Worm (Caenorhabditis elegans) whole organism, L2 larva: ENCODE data around the gene F55A4.3.
A peak's percentile ranks its signal among the peaks of the same experiment; 100 is the strongest.

Experiments
- C34F6.9 ChIP-seq: fragments of 150-350 bp; optimal IDR thresholded peaks from 2 replicates; lab custom pipeline; 2014; ENCODE audit warnings: missing biosample characterization, missing genetic modification characterization
- F13H6.1 ChIP-seq: sonication (generic microtip); optimal IDR thresholded peaks from 2 replicates; lab custom pipeline; 2016; ENCODE audit warnings: missing genetic modification characterization, missing compliant biosample characterization
- R02D3.7 ChIP-seq: fragments of 150-350 bp; optimal IDR thresholded peaks from 2 replicates; lab custom pipeline; 2014; ENCODE audit warnings: missing biosample characterization, missing genetic modification characterization
- ZK546.5 ChIP-seq: sonication (generic microtip); optimal IDR thresholded peaks from 2 replicates; lab custom pipeline; 2017; ENCODE audit warnings: missing biosample characterization, missing genetic modification characterization
- alr-1 ChIP-seq: fragments of 150-350 bp; optimal IDR thresholded peaks from 2 replicates; lab custom pipeline; 2014; ENCODE audit warnings: missing biosample characterization, missing genetic modification characterization
- aly-2 ChIP-seq: fragments of 150-350 bp; optimal IDR thresholded peaks from 2 replicates; lab custom pipeline; 2014; ENCODE audit warnings: missing biosample characterization, missing genetic modification characterization
- ama-1 ChIP-seq: fragments of 150-350 bp; optimal IDR thresholded peaks from 2 replicates; lab custom pipeline; 2018; ENCODE audit warnings: inconsistent platforms
- blmp-1 ChIP-seq: sonication (generic microtip); optimal IDR thresholded peaks from 2 replicates; lab custom pipeline; 2017; ENCODE audit warnings: missing genetic modification characterization, mild to moderate bottlenecking, missing compliant biosample characterization, antibody characterized with exemption, moderate library complexity; ENCODE audit not compliant: insufficient read depth
- ceh-16 ChIP-seq: fragments of 150-350 bp; optimal IDR thresholded peaks from 2 replicates; lab custom pipeline; 2014; ENCODE audit warnings: missing biosample characterization, missing genetic modification characterization
- crh-2 ChIP-seq: sonication (generic microtip); optimal IDR thresholded peaks from 2 replicates; lab custom pipeline; 2017; ENCODE audit warnings: missing biosample characterization, missing genetic modification characterization
- egl-27 ChIP-seq: sonication (generic microtip); optimal IDR thresholded peaks from 3 replicates; lab custom pipeline; 2017; ENCODE audit warnings: missing biosample characterization, missing genetic modification reagents, missing genetic modification characterization
- fos-1 ChIP-seq: fragments of 150-350 bp; optimal IDR thresholded peaks from 2 replicates; lab custom pipeline; 2014; ENCODE audit warnings: missing biosample characterization, missing genetic modification characterization
- gmeb-1 ChIP-seq: fragments of 150-350 bp; optimal IDR thresholded peaks from 2 replicates; lab custom pipeline; 2014; ENCODE audit warnings: missing biosample characterization, missing genetic modification characterization
- lin-11 ChIP-seq: fragments of 150-350 bp; sonication (generic microtip); optimal IDR thresholded peaks from 2 replicates; lab custom pipeline; 2014; ENCODE audit warnings: missing biosample characterization, missing genetic modification characterization, inconsistent platforms, mixed read lengths
- lin-13 ChIP-seq: fragments of 150-350 bp; optimal IDR thresholded peaks from 2 replicates; lab custom pipeline; 2014; ENCODE audit warnings: missing biosample characterization, missing genetic modification reagents, missing genetic modification characterization
- lin-39 ChIP-seq: fragments of 150-350 bp; optimal IDR thresholded peaks from 2 replicates; lab custom pipeline; 2014; ENCODE audit warnings: missing biosample characterization, missing genetic modification reagents, missing genetic modification characterization
- lsy-2 ChIP-seq, 2 experiments: fragments of 150-350 bp in 1 of 2; sonication (generic microtip) in 1 of 2; optimal IDR thresholded peaks; 2 replicates each; lab custom pipeline; 2014 to 2017; ENCODE audit warnings: missing biosample characterization in 2 of 2, missing genetic modification characterization in 2 of 2
- mab-5 ChIP-seq: fragments of 150-350 bp; optimal IDR thresholded peaks from 2 replicates; lab custom pipeline; 2014; ENCODE audit warnings: missing biosample characterization, missing genetic modification characterization
- mbf-1 ChIP-seq: sonication (generic microtip); optimal IDR thresholded peaks from 2 replicates; lab custom pipeline; 2017; ENCODE audit warnings: missing biosample characterization, missing genetic modification characterization
- mdl-1 ChIP-seq, 2 experiments: fragments of 150-350 bp in 1 of 2; sonication (generic microtip) in 1 of 2; optimal IDR thresholded peaks; 2 replicates each; lab custom pipeline; 2017; ENCODE audit warnings: missing biosample characterization in 2 of 2, missing genetic modification characterization in 2 of 2
- nhr-10 ChIP-seq: sonication (generic microtip); optimal IDR thresholded peaks from 2 replicates; lab custom pipeline; 2017; ENCODE audit warnings: missing biosample characterization, missing genetic modification characterization
- nhr-11 ChIP-seq: fragments of 150-350 bp; optimal IDR thresholded peaks from 2 replicates; lab custom pipeline; 2014; ENCODE audit warnings: missing biosample characterization, missing genetic modification characterization
- nhr-12 ChIP-seq: fragments of 150-350 bp; optimal IDR thresholded peaks from 2 replicates; lab custom pipeline; 2014; ENCODE audit warnings: missing biosample characterization, missing genetic modification characterization
- nhr-129 ChIP-seq: fragments of 150-350 bp; optimal IDR thresholded peaks from 2 replicates; lab custom pipeline; 2014; ENCODE audit warnings: missing biosample characterization, missing genetic modification characterization
- nhr-23 ChIP-seq: fragments of 150-350 bp; optimal IDR thresholded peaks from 2 replicates; lab custom pipeline; 2014; ENCODE audit warnings: missing biosample characterization, missing genetic modification reagents, missing genetic modification characterization
- nhr-237 ChIP-seq: fragments of 150-350 bp; optimal IDR thresholded peaks from 2 replicates; lab custom pipeline; 2014; ENCODE audit warnings: missing biosample characterization, missing genetic modification characterization
- nhr-25 ChIP-seq: fragments of 150-350 bp; sonication (generic microtip); optimal IDR thresholded peaks from 3 replicates; lab custom pipeline; 2014; ENCODE audit warnings: missing biosample characterization, missing genetic modification characterization
- nhr-77 ChIP-seq: fragments of 150-350 bp; optimal IDR thresholded peaks from 2 replicates; lab custom pipeline; 2014; ENCODE audit warnings: missing biosample characterization, missing genetic modification characterization
- sem-4 ChIP-seq: fragments of 150-350 bp; optimal IDR thresholded peaks from 2 replicates; lab custom pipeline; 2014; ENCODE audit warnings: missing biosample characterization, missing genetic modification reagents, missing genetic modification characterization
- sma-3 ChIP-seq: sonication (generic microtip); optimal IDR thresholded peaks from 2 replicates; lab custom pipeline; 2016; ENCODE audit warnings: missing genetic modification reagents, missing genetic modification characterization, missing compliant biosample characterization
- snpc-4 ChIP-seq: fragments of 150-350 bp; optimal IDR thresholded peaks from 2 replicates; lab custom pipeline; 2014; ENCODE audit warnings: missing biosample characterization, missing genetic modification characterization
- unc-39 ChIP-seq: fragments of 150-350 bp; optimal IDR thresholded peaks from 2 replicates; lab custom pipeline; 2014; ENCODE audit warnings: missing biosample characterization, missing genetic modification characterization
- unc-55 ChIP-seq: fragments of 150-350 bp; sonication (generic microtip); optimal IDR thresholded peaks from 3 replicates; lab custom pipeline; 2014; ENCODE audit warnings: missing biosample characterization, missing genetic modification reagents, missing genetic modification characterization
- unc-62 ChIP-seq: fragments of 150-350 bp; optimal IDR thresholded peaks from 2 replicates; lab custom pipeline; 2014; ENCODE audit warnings: missing biosample characterization, missing genetic modification reagents, missing genetic modification characterization
- ztf-1 ChIP-seq: fragments of 200-800 bp; sonication (Bioruptor generic); conservative IDR thresholded peaks from 2 replicates; pipeline ENCODE4 v1.3.6; 2022; ENCODE audit warnings: missing genetic modification characterization, missing compliant biosample characterization
- ztf-11 ChIP-seq: sonication (generic microtip); optimal IDR thresholded peaks from 2 replicates; lab custom pipeline; 2017; ENCODE audit warnings: missing biosample characterization, missing genetic modification characterization

The F55A4.3 gene

DNA sequence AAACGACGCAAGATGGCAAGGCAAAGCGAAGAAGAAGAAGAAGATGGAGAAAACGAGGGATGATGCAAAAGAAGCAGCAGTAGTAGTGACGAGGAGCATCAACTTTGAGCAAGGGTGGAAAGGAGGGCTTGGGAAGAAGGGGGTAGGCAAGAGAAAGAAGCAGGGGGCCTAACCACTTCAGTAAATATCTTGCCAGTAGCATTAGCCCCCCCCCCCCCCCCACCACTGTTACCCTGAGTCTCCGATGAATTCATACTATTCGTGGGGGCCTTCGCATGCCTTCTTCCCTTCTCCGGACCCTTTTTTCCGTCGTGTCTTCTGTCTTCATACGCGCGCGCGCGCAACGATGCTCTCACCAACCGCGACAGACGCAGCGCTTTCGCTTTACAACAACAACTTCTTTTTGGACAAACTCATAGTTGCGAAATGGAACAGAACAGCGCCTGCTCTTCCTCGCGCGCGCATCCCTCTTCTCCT lies 3.0 kb downstream of the F55A4.3 start:
- TF ChIP-seq C34F6.9 (tag; lab: Kevin White, UChicago) (no peak), ztf-1 (no peak), lsy-2 (tag; optimal IDR thresholded peaks at IDR 0.05; lab: Kevin White, UChicago) (peak in 1 of 2 experiments; percentile 9), R02D3.7 (tag; lab: Kevin White, UChicago) (no peak), ZK546.5 (tag; lab: Kevin White, UChicago) (no peak), lin-39 (tag; lab: Kevin White, UChicago) (no peak), nhr-25 (tag; lab: Kevin White, UChicago) (no peak), nhr-237 (tag; lab: Kevin White, UChicago) (no peak), sem-4 (tag; lab: Kevin White, UChicago) (no peak), nhr-129 (tag; lab: Kevin White, UChicago) (peak; percentile 68), nhr-11 (tag; lab: Kevin White, UChicago) (no peak), ama-1 (lab: Kevin White, UChicago) (no peak), gmeb-1 (tag; lab: Kevin White, UChicago) (no peak), unc-62 (no peak), mbf-1 (tag; lab: Kevin White, UChicago) (no peak), mab-5 (tag; lab: Kevin White, UChicago) (peak; percentile 2), unc-55 (GFP tag; lab: Kevin White, UChicago) (peak; percentile 74), mdl-1 (tag; optimal IDR thresholded peaks at IDR 0.05; lab: Kevin White, UChicago) (no peak)

ce11 chrX:1018586-1018985 lies 6.3 kb downstream of the F55A4.3 start:
- TF ChIP-seq alr-1 (tag; lab: Kevin White, UChicago): no peak
- peak; percentile 25 for TF ChIP-seq C34F6.9 (tag; lab: Kevin White, UChicago)
- TF ChIP-seq F13H6.1 (tag; lab: Kevin White, UChicago): no peak
- TF ChIP-seq lsy-2 (tag; optimal IDR thresholded peaks at IDR 0.05; lab: Kevin White, UChicago): peak; percentile 1 to 53
- TF ChIP-seq nhr-10: no peak
- peak; percentile 19 for TF ChIP-seq nhr-129 (tag; lab: Kevin White, UChicago)
- TF ChIP-seq mab-5 (tag; lab: Kevin White, UChicago): peak; percentile 26
- TF ChIP-seq nhr-25 (tag; lab: Kevin White, UChicago): no peak
- TF ChIP-seq mbf-1 (tag; lab: Kevin White, UChicago): no peak
- no peak for TF ChIP-seq lin-13 (GFP tag; lab: Kevin White, UChicago)
- no peak for TF ChIP-seq nhr-23
- no peak for TF ChIP-seq ceh-16
- TF ChIP-seq crh-2: peak; percentile 16

DNA sequence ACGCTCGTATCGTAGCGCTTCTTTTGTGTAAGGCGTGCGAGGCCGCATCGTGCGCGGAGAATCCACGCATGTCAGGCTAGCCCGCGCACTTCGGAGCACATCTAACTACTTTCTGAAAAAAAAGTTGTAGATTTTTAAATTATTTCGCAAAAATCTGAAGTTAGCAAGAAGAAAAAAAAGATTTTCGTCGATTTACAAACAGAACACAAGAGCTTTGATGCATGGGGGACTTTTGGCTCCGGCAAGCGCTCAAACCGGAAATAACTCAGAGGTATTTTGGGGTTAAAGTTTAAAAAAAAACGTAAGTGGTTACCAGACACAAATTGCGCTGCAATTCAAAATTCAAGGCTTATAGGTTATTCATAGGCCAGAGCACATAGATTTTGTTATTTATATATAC lies 7.5 kb downstream of the F55A4.3 start, which contains the start of the genes F55A4.13 and nlf-1:
Gene F55A4.13 (minus strand): TSS at position 101 of the 400 bp plus-strand sequence.
Gene nlf-1 (minus strand): TSS at position 112 of the 400 bp plus-strand sequence.
- no peak for TF ChIP-seq mbf-1 (tag; lab: Kevin White, UChicago)
- no peak for TF ChIP-seq snpc-4 (tag; lab: Kevin White, UChicago)
- TF ChIP-seq C34F6.9 (tag; lab: Kevin White, UChicago): no peak
- TF ChIP-seq lin-13 (GFP tag; lab: Kevin White, UChicago): no peak
- TF ChIP-seq unc-39 (tag; lab: Kevin White, UChicago): no peak
- no peak for TF ChIP-seq ceh-16
- TF ChIP-seq sma-3 (GFP tag; lab: Kevin White, UChicago): no peak
- TF ChIP-seq blmp-1 (tag; lab: Kevin White, UChicago): no peak
- TF ChIP-seq gmeb-1 (tag; lab: Kevin White, UChicago): no peak
- TF ChIP-seq nhr-77 (tag; lab: Kevin White, UChicago): no peak
- TF ChIP-seq nhr-11 (tag; lab: Kevin White, UChicago): no peak

ce11 chrX:1014708-1015107 lies 10.2 kb downstream of the F55A4.3 start:
- no peak for TF ChIP-seq ztf-11 (tag; lab: Kevin White, UChicago)
- TF ChIP-seq nhr-237 (tag; lab: Kevin White, UChicago): no peak
- TF ChIP-seq mbf-1 (tag; lab: Kevin White, UChicago): no peak
- no peak for TF ChIP-seq aly-2
- no peak for TF ChIP-seq nhr-12 (tag; lab: Kevin White, UChicago)
- no peak for TF ChIP-seq egl-27 (tag; lab: Kevin White, UChicago)
- TF ChIP-seq ztf-1: no peak
- TF ChIP-seq fos-1: no peak
- no peak for TF ChIP-seq lin-11 (tag; lab: Kevin White, UChicago)
- no peak for TF ChIP-seq nhr-11 (tag; lab: Kevin White, UChicago)
- TF ChIP-seq gmeb-1 (tag; lab: Kevin White, UChicago): no peak
